Fruit fly (Drosophila melanogaster) whole organism, embryonic: ENCODE data around the gene mbc.
A peak's percentile ranks its signal among the peaks of the same experiment; 100 is the strongest.

Experiments
- Antp ChIP-seq: fragments of 200-800 bp; sonication (Bioruptor generic); optimal IDR thresholded peaks from 3 replicates; lab custom pipeline; 2016; ENCODE audit warnings: missing biosample characterization, missing genetic modification characterization
- Atf3 ChIP-seq: fragments of 200-800 bp; sonication (Bioruptor generic); optimal IDR thresholded peaks from 3 replicates; lab custom pipeline; 2016; ENCODE audit warnings: missing biosample characterization, missing genetic modification characterization
- Atf6 ChIP-seq: fragments of 200-800 bp; sonication (Bioruptor generic); IDR thresholded peaks from 2 replicates; pipeline ENCODE4 v1.3.6; 2022; ENCODE audit warnings: missing biosample characterization, missing genetic modification characterization
- B-H1 ChIP-seq: fragments of 200-800 bp; sonication (Bioruptor generic); IDR thresholded peaks from 3 replicates; pipeline ENCODE4 v1.3.6; 2022; ENCODE audit warnings: missing biosample characterization, missing genetic modification characterization
- CG11247 ChIP-seq: fragments of 200-800 bp; sonication (Bioruptor generic); IDR thresholded peaks from 2 replicates; pipeline ENCODE4 v1.3.6; 2022; ENCODE audit warnings: missing biosample characterization, missing genetic modification characterization
- CG12104 ChIP-seq: fragments of 200-800 bp; sonication (Bioruptor generic); optimal IDR thresholded peaks from 3 replicates; lab custom pipeline; 2016; ENCODE audit warnings: missing biosample characterization, missing genetic modification characterization
- CG15514 ChIP-seq: fragments of 200-800 bp; sonication (Bioruptor generic); optimal IDR thresholded peaks from 3 replicates; lab custom pipeline; 2017; ENCODE audit warnings: missing biosample characterization, missing genetic modification characterization, mild to moderate bottlenecking, moderate library complexity, missing genetic modification reagents
- CG1792 ChIP-seq: fragments of 200-800 bp; sonication (Bioruptor generic); optimal IDR thresholded peaks from 2 replicates; lab custom pipeline; 2016; ENCODE audit warnings: missing biosample characterization, missing genetic modification characterization
- CG2875 ChIP-seq: fragments of 200-800 bp; sonication (Bioruptor generic); optimal IDR thresholded peaks from 2 replicates; lab custom pipeline; 2017; ENCODE audit warnings: missing biosample characterization, mild to moderate bottlenecking, missing genetic modification characterization, missing genetic modification reagents
- CG33557 ChIP-seq: fragments of 200-800 bp; sonication (Bioruptor generic); optimal IDR thresholded peaks from 2 replicates; lab custom pipeline; 2019; ENCODE audit warnings: missing biosample characterization, mild to moderate bottlenecking, missing genetic modification characterization, moderate library complexity
- CG6175 ChIP-seq: fragments of 200-800 bp; sonication (Bioruptor generic); IDR thresholded peaks from 3 replicates; pipeline ENCODE4 v1.3.6; 2022; ENCODE audit warnings: missing biosample characterization, missing genetic modification characterization
- CG7357 ChIP-seq: fragments of 200-800 bp; sonication (Bioruptor generic); IDR thresholded peaks from 3 replicates; pipeline ENCODE4 v1.3.6; 2022; ENCODE audit warnings: missing biosample characterization, missing genetic modification characterization
- CG7987 ChIP-seq: fragments of 200-800 bp; sonication (Bioruptor generic); optimal IDR thresholded peaks from 2 replicates; lab custom pipeline; 2018; ENCODE audit warnings: missing biosample characterization, mild to moderate bottlenecking, missing genetic modification characterization, moderate library complexity
- Camta ChIP-seq: fragments of 200-800 bp; sonication (Bioruptor generic); optimal IDR thresholded peaks from 2 replicates; lab custom pipeline; 2016; ENCODE audit warnings: missing biosample characterization, missing genetic modification characterization
- D19A ChIP-seq: fragments of 200-800 bp; optimal IDR thresholded peaks from 3 replicates; lab custom pipeline; 2019; ENCODE audit warnings: missing biosample characterization, mild to moderate bottlenecking, missing genetic modification characterization, moderate library complexity
- Dref ChIP-seq: fragments of 200-800 bp; sonication (Bioruptor generic); IDR thresholded peaks from 2 replicates; pipeline ENCODE4 v1.3.6; 2022; ENCODE audit warnings: missing biosample characterization, missing genetic modification characterization
- E2f2 ChIP-seq: fragments of 200-800 bp; sonication (Bioruptor generic); IDR thresholded peaks from 2 replicates; pipeline ENCODE4 v1.3.6; 2022; ENCODE audit warnings: missing biosample characterization, missing genetic modification characterization
- ERR ChIP-seq: fragments of 200-800 bp; sonication (Bioruptor generic); optimal IDR thresholded peaks from 2 replicates; lab custom pipeline; 2016; ENCODE audit warnings: missing biosample characterization, missing genetic modification characterization
- Gsc ChIP-seq: fragments of 200-800 bp; sonication (Bioruptor generic); IDR thresholded peaks from 2 replicates; pipeline ENCODE4 v1.3.6; 2022; ENCODE audit warnings: missing biosample characterization, missing genetic modification characterization
- Gug ChIP-seq: fragments of 200-800 bp; sonication (Bioruptor generic); IDR thresholded peaks from 4 replicates; pipeline ENCODE4 v1.3.6; 2022; ENCODE audit warnings: missing biosample characterization, missing genetic modification characterization
- Hand ChIP-seq: fragments of 200-800 bp; sonication (Bioruptor generic); optimal IDR thresholded peaks from 2 replicates; lab custom pipeline; 2017; ENCODE audit warnings: mild to moderate bottlenecking, missing biosample characterization, missing genetic modification reagents, missing genetic modification characterization
- Kr ChIP-seq: fragments of 200-800 bp; sonication (Bioruptor generic); optimal IDR thresholded peaks from 2 replicates; lab custom pipeline; 2017; ENCODE audit warnings: missing biosample characterization, mild to moderate bottlenecking, missing genetic modification characterization
- Mes4 ChIP-seq: fragments of 200-800 bp; sonication (Bioruptor generic); optimal IDR thresholded peaks from 2 replicates; lab custom pipeline; 2016; ENCODE audit warnings: missing biosample characterization, missing genetic modification characterization
- NK7.1 ChIP-seq: fragments of 200-800 bp; sonication (Bioruptor generic); optimal IDR thresholded peaks from 3 replicates; lab custom pipeline; 2016; ENCODE audit warnings: missing biosample characterization, missing genetic modification characterization
- PHDP ChIP-seq: fragments of 200-800 bp; sonication (Bioruptor generic); optimal IDR thresholded peaks from 3 replicates; lab custom pipeline; 2018; ENCODE audit warnings: missing biosample characterization, mild to moderate bottlenecking, missing genetic modification characterization, moderate library complexity
- Spps ChIP-seq: fragments of 200-800 bp; sonication (Bioruptor generic); optimal IDR thresholded peaks from 2 replicates; lab custom pipeline; 2018; ENCODE audit warnings: missing biosample characterization, mild to moderate bottlenecking, missing genetic modification characterization
- Ssrp ChIP-seq: fragments of 200-800 bp; sonication (Bioruptor generic); optimal IDR thresholded peaks from 2 replicates; lab custom pipeline; 2018; ENCODE audit warnings: missing biosample characterization, mild to moderate bottlenecking, missing genetic modification characterization, moderate library complexity
- ash1 ChIP-seq: fragments of 200-800 bp; sonication (Bioruptor generic); optimal IDR thresholded peaks from 2 replicates; lab custom pipeline; 2018; ENCODE audit warnings: missing biosample characterization, mild to moderate bottlenecking, missing genetic modification characterization
- ato ChIP-seq: fragments of 200-800 bp; sonication (Bioruptor generic); IDR thresholded peaks from 2 replicates; pipeline ENCODE4 v1.3.6; 2022; ENCODE audit warnings: missing biosample characterization, missing genetic modification characterization; ENCODE audit not compliant: partially characterized antibody
- bsh ChIP-seq, 2 experiments: fragments of 200-800 bp; sonication (Bioruptor generic); optimal IDR thresholded peaks; 2 replicates each; lab custom pipeline; 2017 to 2018; ENCODE audit warnings: mild to moderate bottlenecking in 2 of 2, missing biosample characterization in 2 of 2, missing genetic modification characterization in 2 of 2, moderate library complexity in 1 of 2
- croc ChIP-seq: fragments of 200-800 bp; sonication (Bioruptor generic); conservative IDR thresholded peaks from 3 replicates; pipeline ENCODE4 v1.3.6; 2022; ENCODE audit warnings: missing biosample characterization, missing genetic modification characterization
- fu2 ChIP-seq: fragments of 200-800 bp; sonication (Bioruptor generic); optimal IDR thresholded peaks from 2 replicates; lab custom pipeline; 2016; ENCODE audit warnings: missing biosample characterization, missing genetic modification characterization
- grn ChIP-seq: fragments of 200-800 bp; sonication (Bioruptor generic); optimal IDR thresholded peaks from 3 replicates; lab custom pipeline; 2017; ENCODE audit warnings: missing biosample characterization, missing genetic modification characterization
- gt ChIP-seq: fragments of 200-800 bp; sonication (Bioruptor generic); IDR thresholded peaks from 2 replicates; pipeline ENCODE4 v1.3.6; 2022; ENCODE audit warnings: missing biosample characterization, missing genetic modification characterization
- her ChIP-seq: fragments of 200-800 bp; sonication (Bioruptor generic); optimal IDR thresholded peaks from 2 replicates; lab custom pipeline; 2016; ENCODE audit warnings: missing biosample characterization, missing genetic modification characterization
- lbe ChIP-seq: fragments of 200-800 bp; sonication (Bioruptor generic); optimal IDR thresholded peaks from 2 replicates; lab custom pipeline; 2016; ENCODE audit warnings: missing biosample characterization, mild to moderate bottlenecking, missing genetic modification characterization
- nom ChIP-seq: fragments of 200-800 bp; sonication (Bioruptor generic); optimal IDR thresholded peaks from 2 replicates; lab custom pipeline; 2017; ENCODE audit warnings: missing biosample characterization, missing genetic modification characterization, mild to moderate bottlenecking, moderate library complexity, missing genetic modification reagents
- oc ChIP-seq: fragments of 200-800 bp; sonication (Bioruptor generic); optimal IDR thresholded peaks from 2 replicates; lab custom pipeline; 2018; ENCODE audit warnings: missing biosample characterization, mild to moderate bottlenecking, missing genetic modification characterization, moderate library complexity
- pros ChIP-seq: fragments of 200-800 bp; sonication (Bioruptor generic); optimal IDR thresholded peaks from 3 replicates; lab custom pipeline; 2019; ENCODE audit warnings: missing biosample characterization, mild to moderate bottlenecking, missing genetic modification characterization, moderate library complexity
- ranshi ChIP-seq: fragments of 200-800 bp; sonication (Bioruptor generic); IDR thresholded peaks from 2 replicates; pipeline ENCODE4 v1.3.6; 2022; ENCODE audit warnings: missing biosample characterization, missing genetic modification characterization
- rib ChIP-seq: fragments of 200-800 bp; sonication (Bioruptor generic); IDR thresholded peaks from 2 replicates; pipeline ENCODE4 v1.3.6; 2022; ENCODE audit warnings: missing biosample characterization, missing genetic modification characterization
- ro ChIP-seq: fragments of 200-800 bp; sonication (Bioruptor generic); IDR thresholded peaks from 2 replicates; pipeline ENCODE4 v1.3.6; 2022; ENCODE audit warnings: missing biosample characterization, missing genetic modification characterization
- sens ChIP-seq: fragments of 200-800 bp; sonication (Bioruptor generic); peaks from one replicate; lab custom pipeline; 2016; ENCODE audit warnings: missing biosample characterization, missing genetic modification characterization
- tgo ChIP-seq: fragments of 200-800 bp; sonication (Bioruptor generic); IDR thresholded peaks from 3 replicates; pipeline ENCODE4 v1.3.6; 2022; ENCODE audit warnings: missing biosample characterization, missing genetic modification characterization
- tio ChIP-seq: fragments of 200-800 bp; sonication (Bioruptor generic); optimal IDR thresholded peaks from 2 replicates; lab custom pipeline; 2017; ENCODE audit warnings: missing biosample characterization, missing genetic modification characterization, inconsistent platforms
- tna ChIP-seq: fragments of 200-800 bp; sonication (Bioruptor generic); IDR thresholded peaks from 2 replicates; pipeline ENCODE4 v1.3.6; 2022; ENCODE audit warnings: missing biosample characterization, missing genetic modification characterization; ENCODE audit not compliant: partially characterized antibody
- trh ChIP-seq: fragments of 200-800 bp; sonication (Bioruptor generic); optimal IDR thresholded peaks from 2 replicates; lab custom pipeline; 2016; ENCODE audit warnings: missing biosample characterization, missing genetic modification characterization
- ttk ChIP-seq: fragments of 200-800 bp; sonication (Bioruptor generic); IDR thresholded peaks from 2 replicates; pipeline ENCODE4 v2.1.2; 2022; ENCODE audit warnings: missing biosample characterization, missing genetic modification characterization
- usp ChIP-seq: fragments of >200 bp; optimal IDR thresholded peaks from 2 replicates; lab custom pipeline; 2017; ENCODE audit warnings: missing biosample characterization, missing genetic modification characterization
- wek ChIP-seq: fragments of 200-800 bp; sonication (Bioruptor generic); optimal IDR thresholded peaks from 3 replicates; lab custom pipeline; 2018; ENCODE audit warnings: missing biosample characterization, mild to moderate bottlenecking, missing genetic modification characterization, moderate library complexity
- zen2 ChIP-seq: fragments of 200-800 bp; sonication (Bioruptor generic); IDR thresholded peaks from 3 replicates; pipeline ENCODE4 v1.3.6; 2022; ENCODE audit warnings: missing biosample characterization, missing genetic modification characterization; ENCODE audit not compliant: partially characterized antibody

mbc gene

dm6 chr3R:23767417-23767853, 14.1 kb upstream of the mbc start, which contains the start of the genes CG10214 and CG10375 (continued):
- peak; percentile 66 for TF ChIP-seq NK7.1 (GFP tag; lab: Kevin White, UChicago)
- TF ChIP-seq ro (GFP tag; lab: Robert Waterston, UW) = no peak
- TF ChIP-seq Kr (GFP tag; lab: Kevin White, UChicago) = no peak
- peak; percentile 44 for TF ChIP-seq nom (GFP tag; lab: Kevin White, UChicago)
- TF ChIP-seq fu2 = peak; percentile 79
- TF ChIP-seq ttk (GFP tag; lab: Robert Waterston, UW) = peak; percentile 52
- TF ChIP-seq CG1792 = peak; percentile 79
- TF ChIP-seq CG33557 (GFP tag; lab: Kevin White, UChicago) = peak; percentile 49
- TF ChIP-seq Gsc (GFP tag; lab: Robert Waterston, UW) = no peak
- peak; percentile 44 for TF ChIP-seq Spps (tag; lab: Kevin White, UChicago)
- TF ChIP-seq gt (GFP tag; lab: Robert Waterston, UW) = no peak
- peak; percentile 64 for TF ChIP-seq CG7987 (GFP tag; lab: Kevin White, UChicago)
- TF ChIP-seq Dref = peak; percentile 49
- TF ChIP-seq lbe = peak; percentile 69
- no peak for TF ChIP-seq oc (tag; lab: Kevin White, UChicago)
- peak; percentile 71 for TF ChIP-seq PHDP (tag; lab: Kevin White, UChicago)
- no peak; the same call in 2 of the 3 replicates for TF ChIP-seq CG7357 (GFP tag; lab: Robert Waterston, UW)
- no peak for TF ChIP-seq ato
- TF ChIP-seq croc (GFP tag; lab: Robert Waterston, UW) = no peak
- TF ChIP-seq tna = no peak
- no peak for TF ChIP-seq zen2 (GFP tag; lab: Robert Waterston, UW)
- no peak for TF ChIP-seq pros (GFP tag; lab: Kevin White, UChicago)
- TF ChIP-seq grn (GFP tag; lab: Kevin White, UChicago) = peak; percentile 20
- peak; percentile 82 for TF ChIP-seq her
- TF ChIP-seq CG15514 = peak; percentile 72
- TF ChIP-seq CG6175 (GFP tag; lab: Robert Waterston, UW) = no peak
- TF ChIP-seq tio (GFP tag; lab: Kevin White, UChicago) = no peak
- TF ChIP-seq tgo (GFP tag; lab: Robert Waterston, UW) = peak; percentile 61; the same call in 2 of the 3 replicates
- TF ChIP-seq Atf3 (GFP tag; lab: Kevin White, UChicago) = peak; percentile 48
- TF ChIP-seq D19A = no peak
- peak; percentile 100 for TF ChIP-seq wek (GFP tag; lab: Kevin White, UChicago)
- no peak for TF ChIP-seq rib (GFP tag; lab: Robert Waterston, UW)
- peak; percentile 30; the same call in 1 of the 4 replicates for TF ChIP-seq Gug (GFP tag; lab: Robert Waterston, UW)
- peak; percentile 78 for TF ChIP-seq Camta (GFP tag; lab: Kevin White, UChicago)
- TF ChIP-seq trh (GFP tag; lab: Kevin White, UChicago) = peak; percentile 41
- peak; percentile 66 for TF ChIP-seq Mes4
- TF ChIP-seq Antp (GFP tag; lab: Kevin White, UChicago) = peak; percentile 84
- 0 out of 2 replicates have a peak, but pooled peaks have one; percentile 44 for TF ChIP-seq Atf6
- peak; percentile 69 for TF ChIP-seq E2f2
- peak; percentile 35 for TF ChIP-seq Ssrp (tag; lab: Kevin White, UChicago)
- TF ChIP-seq sens (GFP tag; lab: Kevin White, UChicago) = peak; percentile 94
- TF ChIP-seq Hand (GFP tag; lab: Kevin White, UChicago) = no peak
- TF ChIP-seq usp (GFP tag; lab: Kevin White, UChicago) = no peak
- TF ChIP-seq CG2875 (GFP tag; lab: Kevin White, UChicago) = peak; percentile 43
- TF ChIP-seq CG11247 = 0 out of 2 replicates have a peak, but pooled peaks have one; percentile 37
- peak in 1 of 2 experiments; percentile 76 for TF ChIP-seq bsh (GFP tag; optimal IDR thresholded peaks at IDR 0.05; lab: Kevin White, UChicago)
- no peak for TF ChIP-seq ash1
- no peak for TF ChIP-seq B-H1
- peak; percentile 27 for TF ChIP-seq CG12104 (GFP tag; lab: Kevin White, UChicago)
- peak; percentile 73 for TF ChIP-seq ERR (GFP tag; lab: Kevin White, UChicago)
- TF ChIP-seq ranshi (GFP tag; lab: Robert Waterston, UW) = peak; percentile 36; the same call in 1 of the 2 replicates
